Fruit fly (Drosophila melanogaster) whole organism, adult: Measurements from ENCODE around the gene Exo84.

Experiments used
- CG11617 ChIP-seq: fragments of 200-800 bp; sonication (Bioruptor generic); optimal IDR thresholded peaks from 2 replicates; lab custom pipeline; 2017; ENCODE audit warnings: mild to moderate bottlenecking, missing biosample characterization, missing genetic modification reagents, missing genetic modification characterization
- CG12768 ChIP-seq: fragments of 200-800 bp; sonication (Bioruptor generic); optimal IDR thresholded peaks from 2 replicates; lab custom pipeline; 2017; ENCODE audit warnings: missing biosample characterization, missing genetic modification characterization, mild to moderate bottlenecking, moderate library complexity, missing genetic modification reagents
- CG14711 ChIP-seq: fragments of 200-800 bp; sonication (Bioruptor generic); optimal IDR thresholded peaks from 2 replicates; lab custom pipeline; 2018; ENCODE audit warnings: missing biosample characterization, mild to moderate bottlenecking, missing genetic modification characterization, moderate library complexity
- CG1620 ChIP-seq: fragments of 200-800 bp; sonication (Bioruptor generic); optimal IDR thresholded peaks from 2 replicates; lab custom pipeline; 2016; ENCODE audit warnings: missing biosample characterization, missing genetic modification characterization
- CG5204 ChIP-seq: fragments of 200-800 bp; sonication (Bioruptor generic); optimal IDR thresholded peaks from 2 replicates; lab custom pipeline; 2016; ENCODE audit warnings: missing biosample characterization, missing genetic modification characterization
- Hr96 ChIP-seq: fragments of 200-800 bp; sonication (Bioruptor generic); optimal IDR thresholded peaks from 2 replicates; lab custom pipeline; 2016; ENCODE audit warnings: missing biosample characterization, missing genetic modification characterization
- Mnt ChIP-seq: fragments of 200-800 bp; sonication (Bioruptor generic); optimal IDR thresholded peaks from 2 replicates; lab custom pipeline; 2016; ENCODE audit warnings: missing biosample characterization, mild to moderate bottlenecking, missing genetic modification characterization
- kay ChIP-seq: fragments of 200-800 bp; sonication (Bioruptor generic); peaks from one replicate; lab custom pipeline; 2016; ENCODE audit warnings: missing biosample characterization, missing genetic modification characterization, borderline replicate concordance
- tj ChIP-seq: fragments of 200-800 bp; sonication (Bioruptor generic); optimal IDR thresholded peaks from 3 replicates; lab custom pipeline; 2017; ENCODE audit warnings: missing biosample characterization, mild to moderate bottlenecking, missing genetic modification characterization, moderate library complexity

dm6 chr3R:26075252-26075651 lies 23.2 kb upstream of the Exo84 start:
- no peak for TF ChIP-seq Hr96 (GFP tag; lab: Kevin White, UChicago)
- TF ChIP-seq kay (GFP tag; lab: Kevin White, UChicago), result no peak
- TF ChIP-seq CG12768 (GFP tag; lab: Kevin White, UChicago), result no peak
- TF ChIP-seq CG14711 (tag; lab: Kevin White, UChicago), result no peak
- no peak for TF ChIP-seq tj (GFP tag; lab: Kevin White, UChicago)
- no peak for TF ChIP-seq Mnt (GFP tag; lab: Kevin White, UChicago)
- no peak for TF ChIP-seq CG11617
- TF ChIP-seq CG1620 (GFP tag; lab: Kevin White, UChicago), result no peak
- no peak for TF ChIP-seq CG5204 (GFP tag; lab: Kevin White, UChicago)
